Fruit fly (Drosophila melanogaster) whole organism, prepupa: ENCODE results near the gene CG1113.

ENCODE experiments used
- Blimp-1 ChIP-seq: fragments of 200-800 bp; sonication (Bioruptor generic); optimal IDR thresholded peaks from 3 replicates; lab custom pipeline; 2017; ENCODE audit warnings: missing biosample characterization, missing genetic modification characterization, mild to moderate bottlenecking, moderate library complexity, missing genetic modification reagents
- CG10631 ChIP-seq: fragments of 200-800 bp; sonication (Bioruptor generic); optimal IDR thresholded peaks from 2 replicates; lab custom pipeline; 2016; ENCODE audit warnings: missing biosample characterization, missing genetic modification characterization
- CG11294 ChIP-seq: fragments of 200-800 bp; sonication (Bioruptor generic); IDR thresholded peaks from 2 replicates; pipeline ENCODE4 v1.3.6; 2022; ENCODE audit warnings: missing biosample characterization, missing genetic modification characterization
- CG11762 ChIP-seq: fragments of 200-800 bp; sonication (Bioruptor generic); optimal IDR thresholded peaks from 3 replicates; lab custom pipeline; 2016; ENCODE audit warnings: missing biosample characterization, missing genetic modification characterization; ENCODE audit not compliant: insufficient read depth
- CG11902 ChIP-seq: fragments of 200-800 bp; sonication (Bioruptor generic); optimal IDR thresholded peaks from 3 replicates; lab custom pipeline; 2016; ENCODE audit warnings: missing biosample characterization, missing genetic modification characterization
- CG15336 ChIP-seq: fragments of 200-800 bp; sonication (Bioruptor generic); IDR thresholded peaks from 2 replicates; pipeline ENCODE4 v1.3.6; 2022; ENCODE audit warnings: missing biosample characterization, missing genetic modification characterization
- CG3032 ChIP-seq: fragments of 200-800 bp; optimal IDR thresholded peaks from 2 replicates; lab custom pipeline; 2019; ENCODE audit warnings: missing biosample characterization, mild to moderate bottlenecking, missing genetic modification characterization, moderate library complexity
- CG31627 ChIP-seq: fragments of 200-800 bp; sonication (Bioruptor generic); optimal IDR thresholded peaks from 3 replicates; lab custom pipeline; 2016; ENCODE audit warnings: missing biosample characterization, missing genetic modification characterization
- CG32006 ChIP-seq: fragments of 200-800 bp; sonication (Bioruptor generic); optimal IDR thresholded peaks from 3 replicates; lab custom pipeline; 2017; ENCODE audit warnings: missing biosample characterization, mild to moderate bottlenecking, missing genetic modification characterization
- CG3919 ChIP-seq: fragments of 200-800 bp; sonication (Bioruptor generic); optimal IDR thresholded peaks from 3 replicates; lab custom pipeline; 2016; ENCODE audit warnings: missing biosample characterization, missing genetic modification characterization
- CG4318 ChIP-seq: fragments of 200-800 bp; sonication (Bioruptor generic); optimal IDR thresholded peaks from 3 replicates; lab custom pipeline; 2017; ENCODE audit warnings: missing biosample characterization, mild to moderate bottlenecking, missing genetic modification characterization
- CG6163 ChIP-seq: fragments of 200-800 bp; sonication (Bioruptor generic); IDR thresholded peaks from 3 replicates; pipeline ENCODE4 v1.3.6; 2022; ENCODE audit warnings: missing biosample characterization, missing genetic modification characterization
- CG6276 ChIP-seq: fragments of 200-800 bp; sonication (Bioruptor generic); optimal IDR thresholded peaks from 2 replicates; lab custom pipeline; 2017; ENCODE audit warnings: missing biosample characterization, mild to moderate bottlenecking, missing genetic modification characterization
- CG6792 ChIP-seq: fragments of 200-800 bp; sonication (Bioruptor generic); optimal IDR thresholded peaks from 3 replicates; lab custom pipeline; 2016; ENCODE audit warnings: missing biosample characterization, missing genetic modification characterization
- CG6808 ChIP-seq: fragments of 200-800 bp; sonication (Bioruptor generic); optimal IDR thresholded peaks from 3 replicates; lab custom pipeline; 2017; ENCODE audit warnings: missing biosample characterization, missing genetic modification characterization, mild to moderate bottlenecking, moderate library complexity, missing genetic modification reagents
- CG6854 ChIP-seq: fragments of 200-800 bp; sonication (Bioruptor generic); optimal IDR thresholded peaks from 2 replicates; lab custom pipeline; 2017; ENCODE audit warnings: missing biosample characterization, mild to moderate bottlenecking, missing genetic modification characterization
- CG8119 ChIP-seq: fragments of 200-800 bp; sonication (Bioruptor generic); IDR thresholded peaks from 3 replicates; pipeline ENCODE4 v1.3.6; 2022; ENCODE audit warnings: missing biosample characterization, missing genetic modification characterization
- CG8632 ChIP-seq: fragments of 200-800 bp; sonication (Bioruptor generic); optimal IDR thresholded peaks from 3 replicates; lab custom pipeline; 2016; ENCODE audit warnings: missing biosample characterization, missing genetic modification characterization
- CG9139 ChIP-seq: fragments of 200-800 bp; sonication (Bioruptor generic); optimal IDR thresholded peaks from 3 replicates; lab custom pipeline; 2017; ENCODE audit warnings: missing biosample characterization, mild to moderate bottlenecking, missing genetic modification characterization
- Eip75B ChIP-seq: fragments of 200-800 bp; sonication (Bioruptor generic); optimal IDR thresholded peaks from 3 replicates; lab custom pipeline; 2016; ENCODE audit warnings: missing biosample characterization, missing genetic modification characterization
- Eip93F ChIP-seq: fragments of 200-800 bp; sonication (Bioruptor generic); optimal IDR thresholded peaks from 2 replicates; lab custom pipeline; 2016; ENCODE audit warnings: missing biosample characterization, mild to moderate bottlenecking, missing genetic modification characterization
- Ets96B ChIP-seq: fragments of 200-800 bp; optimal IDR thresholded peaks from 2 replicates; lab custom pipeline; 2019; ENCODE audit warnings: missing biosample characterization, mild to moderate bottlenecking, missing genetic modification characterization, moderate library complexity
- Gug ChIP-seq: fragments of 200-800 bp; sonication (Bioruptor generic); IDR thresholded peaks from 2 replicates; pipeline ENCODE4 v1.3.6; 2022; ENCODE audit warnings: missing biosample characterization, missing genetic modification characterization
- Hr39 ChIP-seq: fragments of 200-800 bp; sonication (Bioruptor generic); optimal IDR thresholded peaks from 2 replicates; lab custom pipeline; 2016; ENCODE audit warnings: missing biosample characterization, missing genetic modification characterization
- Hr4 ChIP-seq: fragments of 200-800 bp; sonication (Bioruptor generic); optimal IDR thresholded peaks from 3 replicates; lab custom pipeline; 2016; ENCODE audit warnings: missing biosample characterization, missing genetic modification characterization
- Lpt ChIP-seq: fragments of 200-800 bp; sonication (Bioruptor generic); optimal IDR thresholded peaks from 3 replicates; lab custom pipeline; 2016; ENCODE audit warnings: missing biosample characterization, missing genetic modification characterization
- Met ChIP-seq: fragments of 200-800 bp; sonication (Bioruptor generic); optimal IDR thresholded peaks from 3 replicates; lab custom pipeline; 2016; ENCODE audit warnings: missing biosample characterization, missing genetic modification characterization
- OdsH ChIP-seq: fragments of 200-800 bp; sonication (Bioruptor generic); optimal IDR thresholded peaks from 3 replicates; lab custom pipeline; 2016; ENCODE audit warnings: missing biosample characterization, missing genetic modification characterization
- Smox ChIP-seq: fragments of 200-800 bp; sonication (Bioruptor generic); optimal IDR thresholded peaks from 3 replicates; lab custom pipeline; 2016; ENCODE audit warnings: missing biosample characterization, missing genetic modification characterization
- Sox102F ChIP-seq: fragments of 200-800 bp; sonication (Bioruptor generic); optimal IDR thresholded peaks from 2 replicates; lab custom pipeline; 2016; ENCODE audit warnings: missing biosample characterization, mild to moderate bottlenecking, missing genetic modification characterization
- Sox14 ChIP-seq: fragments of 200-800 bp; sonication (Bioruptor generic); optimal IDR thresholded peaks from 3 replicates; lab custom pipeline; 2016; ENCODE audit warnings: missing biosample characterization, missing genetic modification characterization
- Sox15 ChIP-seq: fragments of 200-800 bp; sonication (Bioruptor generic); optimal IDR thresholded peaks from 3 replicates; lab custom pipeline; 2016; ENCODE audit warnings: missing biosample characterization, missing genetic modification characterization
- achi ChIP-seq: fragments of 200-800 bp; sonication (Bioruptor generic); optimal IDR thresholded peaks from 3 replicates; lab custom pipeline; 2016; ENCODE audit warnings: missing biosample characterization, missing genetic modification characterization
- acj6 ChIP-seq: fragments of 200-800 bp; sonication (Bioruptor generic); optimal IDR thresholded peaks from 3 replicates; lab custom pipeline; 2016; ENCODE audit warnings: missing biosample characterization, missing genetic modification characterization
- dsx ChIP-seq: fragments of 200-800 bp; optimal IDR thresholded peaks from 3 replicates; lab custom pipeline; 2019; ENCODE audit warnings: missing biosample characterization, mild to moderate bottlenecking, missing genetic modification characterization, moderate library complexity; ENCODE audit not compliant: poor library complexity, severe bottlenecking
- eg ChIP-seq: fragments of 200-800 bp; sonication (Bioruptor generic); IDR thresholded peaks from 3 replicates; pipeline ENCODE4 v1.3.6; 2022; ENCODE audit warnings: missing biosample characterization, missing genetic modification characterization
- fd59A ChIP-seq: fragments of 200-800 bp; sonication (Bioruptor generic); optimal IDR thresholded peaks from 2 replicates; lab custom pipeline; 2017; ENCODE audit warnings: missing biosample characterization, mild to moderate bottlenecking, missing genetic modification characterization, missing genetic modification reagents
- lz ChIP-seq: fragments of 200-800 bp; sonication (Bioruptor generic); optimal IDR thresholded peaks from 3 replicates; lab custom pipeline; 2016; ENCODE audit warnings: missing biosample characterization, missing genetic modification characterization
- net ChIP-seq: fragments of 200-800 bp; sonication (Bioruptor generic); optimal IDR thresholded peaks from 3 replicates; lab custom pipeline; 2016; ENCODE audit warnings: missing biosample characterization, missing genetic modification characterization
- pdm3 ChIP-seq: fragments of 200-800 bp; sonication (Bioruptor generic); optimal IDR thresholded peaks from 3 replicates; lab custom pipeline; 2016; ENCODE audit warnings: missing biosample characterization, missing genetic modification characterization
- salr ChIP-seq, 2 experiments: fragments of 200-800 bp; sonication (Bioruptor generic); optimal IDR thresholded peaks; 3 replicates each; lab custom pipeline; 2016 to 2018; ENCODE audit warnings: missing biosample characterization in 2 of 2, missing genetic modification characterization in 2 of 2, mild to moderate bottlenecking in 1 of 2
- spab ChIP-seq: fragments of 200-800 bp; sonication (Bioruptor generic); optimal IDR thresholded peaks from 2 replicates; lab custom pipeline; 2017; ENCODE audit warnings: missing biosample characterization, mild to moderate bottlenecking, missing genetic modification characterization, missing genetic modification reagents
- ss ChIP-seq, 2 experiments: fragments of 200-800 bp; sonication (Bioruptor generic); optimal IDR thresholded peaks; 2 replicates in 1 of 2; 3 replicates in 1 of 2; lab custom pipeline; 2017 to 2018; ENCODE audit warnings: mild to moderate bottlenecking in 2 of 2, missing biosample characterization in 2 of 2, missing genetic modification characterization in 2 of 2, moderate library complexity in 1 of 2
- svp ChIP-seq: fragments of 200-800 bp; sonication (Bioruptor generic); peaks from one replicate; lab custom pipeline; 2016; ENCODE audit warnings: missing biosample characterization, missing genetic modification characterization
- topi ChIP-seq: fragments of 200-800 bp; sonication (Bioruptor generic); optimal IDR thresholded peaks from 3 replicates; lab custom pipeline; 2016; ENCODE audit warnings: missing biosample characterization, missing genetic modification characterization
- vri ChIP-seq: fragments of 200-800 bp; sonication (Bioruptor generic); optimal IDR thresholded peaks from 3 replicates; lab custom pipeline; 2016; ENCODE audit warnings: missing biosample characterization, mild to moderate bottlenecking, missing genetic modification characterization

CG1113 gene

dm6 chr3R:5282755-5283359, 29.9 kb downstream of the CG1113 start (continued):
- peak; percentile 6 for TF ChIP-seq CG6808 (GFP tag; lab: Kevin White, UChicago)
- TF ChIP-seq Met: no peak
- no peak for TF ChIP-seq CG10631 (GFP tag; lab: Kevin White, UChicago)
- no peak for TF ChIP-seq Eip93F (GFP tag; lab: Kevin White, UChicago)
- peak; percentile 24; the same call in 1 of the 2 replicates for TF ChIP-seq CG11294 (GFP tag; lab: Robert Waterston, UW)
- no peak for TF ChIP-seq salr (GFP tag; optimal IDR thresholded peaks at IDR 0.05; lab: Kevin White, UChicago)
- no peak for TF ChIP-seq CG11902 (GFP tag; lab: Kevin White, UChicago)
- peak; percentile 43 for TF ChIP-seq CG3919
- TF ChIP-seq CG6276 (GFP tag; lab: Kevin White, UChicago): peak; percentile 15
- TF ChIP-seq ss (GFP tag; optimal IDR thresholded peaks at IDR 0.05; lab: Kevin White, UChicago): no peak
- TF ChIP-seq Sox15 (GFP tag; lab: Kevin White, UChicago): peak; percentile 5
- TF ChIP-seq CG15336 (GFP tag; lab: Robert Waterston, UW): peak; percentile 61; the same call in 1 of the 2 replicates

dm6 chr3R:5283360-5283963, 30.5 kb downstream of the CG1113 start:
- TF ChIP-seq Gug (peak; percentile 80), OdsH (GFP tag; lab: Kevin White, UChicago) (peak; percentile 92), Smox (GFP tag; lab: Kevin White, UChicago) (peak; percentile 87), Sox102F (GFP tag; lab: Kevin White, UChicago) (peak; percentile 84), topi (GFP tag; lab: Kevin White, UChicago) (peak; percentile 90), Sox14 (GFP tag; lab: Kevin White, UChicago) (peak; percentile 91), CG4318 (peak; percentile 92), CG15336 (GFP tag; lab: Robert Waterston, UW) (peak; percentile 85), ss (GFP tag; optimal IDR thresholded peaks at IDR 0.05; lab: Kevin White, UChicago) (peak; percentile 71 to 81), CG32006 (peak; percentile 97), dsx (GFP tag; lab: Kevin White, UChicago) (peak; percentile 68), CG6163 (peak; percentile 82), CG6792 (GFP tag; lab: Kevin White, UChicago) (peak; percentile 86), net (peak; percentile 94), eg (GFP tag; lab: Robert Waterston, UW) (peak; percentile 83), CG6854 (GFP tag; lab: Kevin White, UChicago) (peak; percentile 72), Lpt (peak; percentile 86), CG10631 (GFP tag; lab: Kevin White, UChicago) (peak; percentile 89), Ets96B (tag; lab: Kevin White, UChicago) (peak; percentile 76), acj6 (GFP tag; lab: Kevin White, UChicago) (peak; percentile 89), achi (GFP tag; lab: Kevin White, UChicago) (peak; percentile 88), CG3032 (peak; percentile 82), salr (GFP tag; optimal IDR thresholded peaks at IDR 0.05; lab: Kevin White, UChicago) (peak; percentile 66 to 91), svp (peak; percentile 95), Hr39 (peak; percentile 89), CG8119 (GFP tag; lab: Robert Waterston, UW) (peak; percentile 91), CG11902 (GFP tag; lab: Kevin White, UChicago) (peak; percentile 70), CG6276 (GFP tag; lab: Kevin White, UChicago) (peak; percentile 91), Blimp-1 (GFP tag; lab: Kevin White, UChicago) (peak; percentile 59), CG31627 (GFP tag; lab: Kevin White, UChicago) (peak; percentile 89), CG11762 (GFP tag; lab: Kevin White, UChicago) (peak; percentile 75), spab (GFP tag; lab: Kevin White, UChicago) (peak; percentile 81), fd59A (GFP tag; lab: Kevin White, UChicago) (peak; percentile 77), pdm3 (GFP tag; lab: Kevin White, UChicago) (peak; percentile 92), Eip75B (peak; percentile 87), vri (peak; percentile 85), lz (GFP tag; lab: Kevin White, UChicago) (peak; percentile 89), CG8632 (GFP tag; lab: Kevin White, UChicago) (peak; percentile 78), Hr4 (GFP tag; lab: Kevin White, UChicago) (peak; percentile 96), CG6808 (GFP tag; lab: Kevin White, UChicago) (peak; percentile 82), CG9139 (peak; percentile 58), CG3919 (peak; percentile 89)
